Fruit fly (Drosophila melanogaster): ENCODE results near the gene CG44004.

DNA sequence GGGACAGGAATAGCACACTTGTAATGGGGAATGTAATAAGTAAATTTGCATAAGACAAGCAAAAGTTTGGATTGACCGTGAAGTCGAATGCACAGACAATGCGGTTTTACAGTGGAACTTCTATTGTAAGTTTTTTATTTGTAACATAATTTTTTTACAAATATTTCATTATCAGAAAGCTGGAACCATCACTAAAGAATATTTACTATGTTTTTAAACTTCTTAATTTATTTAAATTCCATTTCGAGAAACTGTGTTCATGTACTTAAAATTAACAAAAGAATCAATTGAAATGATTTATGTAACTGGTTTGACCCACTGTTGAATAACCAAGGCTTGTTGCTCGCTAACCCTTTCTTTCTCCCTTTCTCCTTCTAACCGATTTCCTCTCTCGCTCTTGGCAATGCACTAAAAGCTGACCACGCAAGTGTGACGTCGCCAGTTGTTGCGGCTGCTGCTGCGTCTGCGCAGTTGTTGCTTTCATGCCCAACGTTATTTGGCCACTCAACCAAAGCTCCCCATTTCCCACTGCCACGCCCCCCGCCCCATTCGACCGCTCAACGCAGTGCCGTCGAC, 27.8 kb upstream of the CG44004 start:
- TF ChIP-seq CG14655 (GFP tag; optimal IDR thresholded peaks at IDR 0.05) (peak; percentile 26), CG4496 (GFP tag; IDR thresholded peaks at IDR 0.05) (no peak), EcR (GFP tag; optimal IDR thresholded peaks at IDR 0.05) (no peak), CG8301 (tag; optimal IDR thresholded peaks at IDR 0.05) (no peak), Pif1B (GFP tag; optimal IDR thresholded peaks at IDR 0.05) (peak; percentile 16)

Data from whole organism, pupa.